Fruit fly (Drosophila melanogaster) whole organism, pupa: ENCODE results near the gene gnu.
A peak's percentile ranks its signal among the peaks of the same experiment; 100 is the strongest.

Experiments used
- CG12605 ChIP-seq: fragments of 200-800 bp; sonication (Bioruptor generic); IDR thresholded peaks from 2 replicates; pipeline ENCODE4 v1.3.6; 2022; ENCODE audit warnings: missing biosample characterization, missing genetic modification characterization
- CG14655 ChIP-seq: fragments of 200-800 bp; sonication (Bioruptor generic); optimal IDR thresholded peaks from 3 replicates; lab custom pipeline; 2017; ENCODE audit warnings: mild to moderate bottlenecking, missing biosample characterization, missing genetic modification reagents, missing genetic modification characterization
- CG8159 ChIP-seq: fragments of 200-800 bp; sonication (Bioruptor generic); optimal IDR thresholded peaks from 3 replicates; lab custom pipeline; 2018; ENCODE audit warnings: missing biosample characterization, mild to moderate bottlenecking, missing genetic modification characterization, moderate library complexity
- CG9948 ChIP-seq: fragments of 200-800 bp; sonication (Bioruptor generic); optimal IDR thresholded peaks from 2 replicates; lab custom pipeline; 2018; ENCODE audit warnings: missing biosample characterization, mild to moderate bottlenecking, missing genetic modification characterization, moderate library complexity
- EcR ChIP-seq: fragments of 200-800 bp; sonication (Bioruptor generic); optimal IDR thresholded peaks from 3 replicates; lab custom pipeline; 2019; ENCODE audit warnings: missing biosample characterization, missing genetic modification characterization, mild to moderate bottlenecking, moderate library complexity, missing genetic modification reagents
- Ets98B ChIP-seq: fragments of 200-800 bp; sonication (Bioruptor generic); IDR thresholded peaks from 2 replicates; pipeline ENCODE4 v1.3.6; 2022; ENCODE audit warnings: missing biosample characterization, missing genetic modification characterization
- Pif1A ChIP-seq: fragments of 200-800 bp; sonication (Bioruptor generic); optimal IDR thresholded peaks from 3 replicates; lab custom pipeline; 2016; ENCODE audit warnings: missing biosample characterization, missing genetic modification characterization
- Pif1B ChIP-seq: fragments of 200-800 bp; sonication (Bioruptor generic); optimal IDR thresholded peaks from 3 replicates; lab custom pipeline; 2016; ENCODE audit warnings: missing biosample characterization, missing genetic modification characterization
- Snoo ChIP-seq: fragments of 200-800 bp; sonication (Bioruptor generic); optimal IDR thresholded peaks from 3 replicates; lab custom pipeline; 2017; ENCODE audit warnings: missing biosample characterization, mild to moderate bottlenecking, missing genetic modification characterization, inconsistent platforms
- fd96Ca ChIP-seq: fragments of 200-800 bp; sonication (Bioruptor generic); IDR thresholded peaks from 3 replicates; pipeline ENCODE4 v1.3.6; 2022; ENCODE audit warnings: missing biosample characterization, missing genetic modification characterization
- rn ChIP-seq: fragments of 200-800 bp; sonication (Bioruptor generic); IDR thresholded peaks from 2 replicates; pipeline ENCODE4 v1.3.6; 2022; ENCODE audit warnings: missing biosample characterization, missing genetic modification characterization

DNA sequence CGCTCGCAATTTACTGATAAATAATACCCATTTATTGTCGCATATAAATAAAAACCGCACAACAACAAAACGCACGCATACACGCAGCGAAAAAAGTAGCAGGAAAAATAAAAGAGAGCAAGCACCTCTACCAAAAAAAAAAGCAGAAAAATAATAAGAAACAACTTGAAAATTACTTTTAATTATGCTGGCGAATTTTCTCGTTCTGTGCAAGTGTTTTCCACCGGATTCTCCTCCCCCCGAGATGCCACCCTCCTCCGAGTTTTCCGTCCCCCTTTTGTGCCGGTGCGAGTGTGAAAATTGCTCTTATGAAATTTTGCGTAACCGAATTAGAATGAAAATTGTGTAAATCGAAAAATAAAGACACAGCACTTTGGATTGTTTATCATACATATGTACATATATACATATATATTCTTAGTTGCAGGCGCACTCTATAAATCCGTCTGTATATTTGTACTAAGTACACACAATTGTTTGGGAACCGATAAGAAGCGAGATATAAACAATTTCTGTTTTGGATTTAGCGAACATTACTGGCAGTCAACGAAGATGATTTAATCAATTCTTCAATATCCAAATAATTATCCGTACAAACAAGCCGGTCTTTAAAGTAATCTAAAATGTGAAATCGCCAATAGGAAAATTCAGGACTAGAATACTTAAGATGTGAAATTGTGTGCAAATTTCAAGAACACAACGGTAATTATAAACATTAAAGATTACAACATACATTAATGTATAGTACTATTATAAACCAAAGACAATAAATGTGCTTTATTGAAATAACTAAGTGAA is 12.1 kb downstream of the gnu start:
- no peak for TF ChIP-seq CG14655 (GFP tag; lab: Kevin White, UChicago)
- peak; percentile 58; the same call in 1 of the 3 replicates for TF ChIP-seq fd96Ca (GFP tag; lab: Robert Waterston, UW)
- TF ChIP-seq rn (GFP tag; lab: Robert Waterston, UW) = peak; percentile 36; the same call in 1 of the 2 replicates
- no peak for TF ChIP-seq CG8159
- TF ChIP-seq Snoo (tag; lab: Kevin White, UChicago) = no peak
- no peak for TF ChIP-seq CG9948 (tag; lab: Kevin White, UChicago)
- TF ChIP-seq Ets98B = peak; percentile 33; the same call in 1 of the 2 replicates
- no peak for TF ChIP-seq EcR
- peak; percentile 48; the same call in 1 of the 2 replicates for TF ChIP-seq CG12605 (GFP tag; lab: Robert Waterston, UW)
- TF ChIP-seq Pif1A (GFP tag; lab: Kevin White, UChicago) = no peak
- no peak for TF ChIP-seq Pif1B (GFP tag; lab: Kevin White, UChicago)
